Fruit fly (Drosophila melanogaster) whole organism, pupa: ENCODE results near the gene NijA.

Source experiments
- CG10348 ChIP-seq: fragments of 200-800 bp; sonication (Bioruptor generic); IDR thresholded peaks from 2 replicates; pipeline ENCODE4 v1.3.6; 2022; ENCODE audit warnings: missing biosample characterization, missing genetic modification characterization
- CG12605 ChIP-seq: fragments of 200-800 bp; sonication (Bioruptor generic); IDR thresholded peaks from 2 replicates; pipeline ENCODE4 v1.3.6; 2022; ENCODE audit warnings: missing biosample characterization, missing genetic modification characterization
- CG13204 ChIP-seq: fragments of 200-800 bp; sonication (Bioruptor generic); optimal IDR thresholded peaks from 2 replicates; lab custom pipeline; 2018; ENCODE audit warnings: missing biosample characterization, mild to moderate bottlenecking, missing genetic modification characterization, moderate library complexity
- CG14655 ChIP-seq: fragments of 200-800 bp; sonication (Bioruptor generic); optimal IDR thresholded peaks from 3 replicates; lab custom pipeline; 2017; ENCODE audit warnings: mild to moderate bottlenecking, missing biosample characterization, missing genetic modification reagents, missing genetic modification characterization
- CG15710 ChIP-seq: fragments of 200-800 bp; sonication (Bioruptor generic); optimal IDR thresholded peaks from 2 replicates; lab custom pipeline; 2018; ENCODE audit warnings: missing biosample characterization, mild to moderate bottlenecking, missing genetic modification characterization, moderate library complexity
- CG17806 ChIP-seq: fragments of 200-800 bp; sonication (Bioruptor generic); optimal IDR thresholded peaks from 2 replicates; lab custom pipeline; 2018; ENCODE audit warnings: missing biosample characterization, mild to moderate bottlenecking, missing genetic modification characterization, moderate library complexity
- CG32121 ChIP-seq: fragments of 200-800 bp; sonication (Bioruptor generic); IDR thresholded peaks from 2 replicates; pipeline ENCODE4 v1.3.6; 2022; ENCODE audit warnings: missing biosample characterization, missing genetic modification characterization
- CG34367 ChIP-seq: fragments of 200-800 bp; sonication (Bioruptor generic); optimal IDR thresholded peaks from 2 replicates; lab custom pipeline; 2018; ENCODE audit warnings: missing biosample characterization, mild to moderate bottlenecking, missing genetic modification characterization
- CG4496 ChIP-seq: fragments of 200-800 bp; sonication (Bioruptor generic); IDR thresholded peaks from 3 replicates; pipeline ENCODE4 v1.3.6; 2022; ENCODE audit warnings: missing biosample characterization, missing genetic modification characterization
- CG8159 ChIP-seq: fragments of 200-800 bp; sonication (Bioruptor generic); optimal IDR thresholded peaks from 3 replicates; lab custom pipeline; 2018; ENCODE audit warnings: missing biosample characterization, mild to moderate bottlenecking, missing genetic modification characterization, moderate library complexity
- CG8301 ChIP-seq: fragments of 200-800 bp; sonication (Bioruptor generic); optimal IDR thresholded peaks from 2 replicates; lab custom pipeline; 2018; ENCODE audit warnings: missing biosample characterization, mild to moderate bottlenecking, missing genetic modification characterization
- CG9948 ChIP-seq: fragments of 200-800 bp; sonication (Bioruptor generic); optimal IDR thresholded peaks from 2 replicates; lab custom pipeline; 2018; ENCODE audit warnings: missing biosample characterization, mild to moderate bottlenecking, missing genetic modification characterization, moderate library complexity
- D1 ChIP-seq: fragments of 200-800 bp; sonication (Bioruptor generic); optimal IDR thresholded peaks from 2 replicates; lab custom pipeline; 2018; ENCODE audit warnings: missing biosample characterization, mild to moderate bottlenecking, missing genetic modification characterization, moderate library complexity
- EcR ChIP-seq: fragments of 200-800 bp; sonication (Bioruptor generic); optimal IDR thresholded peaks from 3 replicates; lab custom pipeline; 2019; ENCODE audit warnings: missing biosample characterization, missing genetic modification characterization, mild to moderate bottlenecking, moderate library complexity, missing genetic modification reagents
- Ets98B ChIP-seq: fragments of 200-800 bp; sonication (Bioruptor generic); IDR thresholded peaks from 2 replicates; pipeline ENCODE4 v1.3.6; 2022; ENCODE audit warnings: missing biosample characterization, missing genetic modification characterization
- Pif1A ChIP-seq: fragments of 200-800 bp; sonication (Bioruptor generic); optimal IDR thresholded peaks from 3 replicates; lab custom pipeline; 2016; ENCODE audit warnings: missing biosample characterization, missing genetic modification characterization
- Pif1B ChIP-seq: fragments of 200-800 bp; sonication (Bioruptor generic); optimal IDR thresholded peaks from 3 replicates; lab custom pipeline; 2016; ENCODE audit warnings: missing biosample characterization, missing genetic modification characterization
- Snoo ChIP-seq: fragments of 200-800 bp; sonication (Bioruptor generic); optimal IDR thresholded peaks from 3 replicates; lab custom pipeline; 2017; ENCODE audit warnings: missing biosample characterization, mild to moderate bottlenecking, missing genetic modification characterization, inconsistent platforms
- fd96Ca ChIP-seq: fragments of 200-800 bp; sonication (Bioruptor generic); IDR thresholded peaks from 3 replicates; pipeline ENCODE4 v1.3.6; 2022; ENCODE audit warnings: missing biosample characterization, missing genetic modification characterization
- gl ChIP-seq: fragments of 200-800 bp; sonication (Bioruptor generic); optimal IDR thresholded peaks from 2 replicates; lab custom pipeline; 2018; ENCODE audit warnings: missing biosample characterization, mild to moderate bottlenecking, missing genetic modification characterization
- rn ChIP-seq: fragments of 200-800 bp; sonication (Bioruptor generic); IDR thresholded peaks from 2 replicates; pipeline ENCODE4 v1.3.6; 2022; ENCODE audit warnings: missing biosample characterization, missing genetic modification characterization

The NijA gene

DNA sequence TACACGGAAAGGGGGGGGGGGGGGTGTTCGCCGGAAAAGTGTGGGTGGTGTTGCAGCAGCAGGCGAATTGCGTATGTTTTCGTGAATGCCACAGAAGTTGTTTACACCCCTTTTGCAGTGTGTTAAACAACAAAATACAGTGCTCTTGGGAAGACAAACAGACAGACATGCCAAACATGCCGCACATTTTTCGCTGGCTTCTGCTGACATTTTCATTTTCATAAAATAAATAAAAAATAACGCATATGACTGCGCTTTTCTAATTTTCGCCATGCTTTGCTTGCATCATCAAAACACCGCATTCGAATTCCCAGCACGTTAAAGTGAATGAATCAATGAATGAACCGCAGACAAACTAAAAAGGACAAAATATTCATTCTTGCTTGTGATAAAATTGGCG lies 45.4 kb downstream of the NijA start:
- no peak for TF ChIP-seq CG9948
- no peak for TF ChIP-seq CG34367 (tag; lab: Kevin White, UChicago)
- TF ChIP-seq CG32121 (GFP tag; lab: Robert Waterston, UW), result no peak
- no peak for TF ChIP-seq CG17806
- TF ChIP-seq Ets98B (GFP tag; lab: Robert Waterston, UW), result no peak
- no peak for TF ChIP-seq CG8301 (tag; lab: Kevin White, UChicago)
- TF ChIP-seq CG15710 (tag; lab: Kevin White, UChicago), result no peak
- no peak for TF ChIP-seq CG13204 (GFP tag; lab: Kevin White, UChicago)
- no peak for TF ChIP-seq CG14655
- no peak for TF ChIP-seq CG10348 (GFP tag; lab: Robert Waterston, UW)
- TF ChIP-seq CG12605, result no peak
- TF ChIP-seq Pif1A, result no peak
- TF ChIP-seq D1 (tag; lab: Kevin White, UChicago), result no peak
- TF ChIP-seq CG8159 (tag; lab: Kevin White, UChicago), result no peak
- no peak for TF ChIP-seq Pif1B

DNA sequence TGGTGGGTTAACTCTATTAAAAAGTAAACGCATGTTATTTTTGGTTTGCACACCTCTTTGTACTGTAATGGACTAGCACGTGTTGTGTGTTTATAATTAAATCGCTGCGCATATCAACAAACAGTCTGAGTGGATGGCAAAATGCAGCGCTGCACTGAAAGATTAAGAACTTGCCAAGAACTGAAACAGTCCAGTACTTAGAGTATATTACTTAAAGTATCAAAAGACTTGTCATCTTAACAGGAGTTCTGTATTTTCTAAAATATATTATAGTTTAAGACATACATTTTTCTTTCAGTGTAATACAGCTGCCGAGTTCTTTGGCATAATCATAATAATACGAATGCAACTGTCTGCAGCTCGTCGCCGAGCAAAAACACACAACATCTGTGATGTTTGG lies 48.2 kb downstream of the NijA start:
- TF ChIP-seq CG8159 (tag; lab: Kevin White, UChicago) (no peak), CG10348 (GFP tag; lab: Robert Waterston, UW) (no peak), CG4496 (GFP tag; lab: Robert Waterston, UW) (peak; percentile 70; the same call in 2 of the 3 replicates), CG8301 (tag; lab: Kevin White, UChicago) (peak; percentile 53), CG32121 (GFP tag; lab: Robert Waterston, UW) (peak; percentile 47), CG14655 (peak; percentile 45), gl (tag; lab: Kevin White, UChicago) (peak; percentile 15), EcR (GFP tag; lab: Kevin White, UChicago) (no peak), CG17806 (peak; percentile 50), CG15710 (tag; lab: Kevin White, UChicago) (peak; percentile 39), CG12605 (peak; percentile 51; the same call in 1 of the 2 replicates), Snoo (tag; lab: Kevin White, UChicago) (no peak), Pif1A (peak; percentile 63), CG9948 (peak; percentile 22), Ets98B (GFP tag; lab: Robert Waterston, UW) (peak; percentile 62), rn (GFP tag; lab: Robert Waterston, UW) (no peak), fd96Ca (0 out of 3 replicates have a peak, but pooled peaks have one; percentile 51), CG34367 (tag; lab: Kevin White, UChicago) (peak; percentile 48), Pif1B (peak; percentile 35), CG13204 (GFP tag; lab: Kevin White, UChicago) (no peak), D1 (tag; lab: Kevin White, UChicago) (no peak)

DNA sequence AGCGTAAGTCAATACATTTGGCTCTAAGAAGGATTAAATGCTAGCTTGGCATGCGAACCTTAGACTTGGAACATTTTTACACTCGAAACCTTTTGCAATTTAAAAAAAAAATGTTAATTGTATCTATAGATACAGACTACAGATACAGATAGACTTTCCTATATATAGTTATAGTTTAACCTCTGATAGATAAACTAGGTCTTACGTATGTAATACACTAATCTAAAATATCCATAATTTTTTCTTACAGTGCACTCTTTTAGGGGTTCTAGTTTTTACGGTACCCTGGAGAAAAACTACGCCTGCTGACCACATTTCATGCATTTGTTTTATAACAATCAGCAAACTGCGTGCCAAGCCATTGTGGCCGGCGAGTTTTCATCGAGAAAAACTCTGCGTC lies 49.5 kb downstream of the NijA start:
- TF ChIP-seq Ets98B (GFP tag; lab: Robert Waterston, UW), result no peak
- TF ChIP-seq CG9948, result no peak
- no peak for TF ChIP-seq CG14655
- no peak for TF ChIP-seq gl (tag; lab: Kevin White, UChicago)
- no peak for TF ChIP-seq CG15710 (tag; lab: Kevin White, UChicago)
- TF ChIP-seq EcR (GFP tag; lab: Kevin White, UChicago), result no peak
- no peak for TF ChIP-seq Pif1B
- no peak for TF ChIP-seq Snoo (tag; lab: Kevin White, UChicago)
- no peak for TF ChIP-seq CG8159 (tag; lab: Kevin White, UChicago)
- no peak for TF ChIP-seq D1 (tag; lab: Kevin White, UChicago)
- TF ChIP-seq CG32121 (GFP tag; lab: Robert Waterston, UW), result no peak
- no peak for TF ChIP-seq CG8301 (tag; lab: Kevin White, UChicago)
- no peak for TF ChIP-seq fd96Ca
- no peak for TF ChIP-seq CG4496 (GFP tag; lab: Robert Waterston, UW)
- TF ChIP-seq CG34367 (tag; lab: Kevin White, UChicago), result no peak
- TF ChIP-seq Pif1A, result no peak
- no peak for TF ChIP-seq CG13204 (GFP tag; lab: Kevin White, UChicago)
- no peak for TF ChIP-seq CG17806
- TF ChIP-seq rn (GFP tag; lab: Robert Waterston, UW), result no peak
- TF ChIP-seq, all 21 proteins: peak for 0

DNA sequence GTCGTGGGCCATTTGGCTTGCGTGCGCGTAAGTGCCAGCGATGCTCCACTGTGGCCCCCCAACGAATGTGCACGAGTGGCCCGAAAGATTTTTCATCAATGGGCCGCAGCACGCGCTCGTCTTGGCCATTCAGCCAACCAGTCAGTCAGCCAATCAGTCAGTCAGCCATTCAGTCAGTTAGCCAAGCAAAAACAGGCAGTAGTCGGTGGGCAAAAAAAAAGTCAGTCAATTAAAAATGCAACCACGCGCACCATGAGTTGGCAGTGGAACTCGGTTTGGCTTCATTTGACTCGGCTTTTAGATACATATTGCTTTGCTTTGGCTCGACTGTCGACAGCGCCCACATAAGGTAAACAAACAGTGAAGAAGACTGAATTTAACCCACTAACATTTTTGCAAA lies 50.7 kb downstream of the NijA start:
- TF ChIP-seq CG4496 (GFP tag; lab: Robert Waterston, UW) (0 out of 3 replicates have a peak, but pooled peaks have one; percentile 54), Ets98B (GFP tag; lab: Robert Waterston, UW) (no peak; the same call in 1 of the 2 replicates)
- TF ChIP-seq, all 21 proteins: peak for 1
